Worm (Caenorhabditis elegans) whole organism, mixed stage, embryonic: ENCODE results near the gene F11G11.14.

Experiments
- M03D4.4 ChIP-seq: sonication (generic microtip); optimal IDR thresholded peaks from 2 replicates; lab custom pipeline; 2017; ENCODE audit warnings: mild to moderate bottlenecking, missing genetic modification characterization, missing compliant biosample characterization
- bed-3 ChIP-seq: fragments of 200-800 bp; sonication (Bioruptor generic); optimal IDR thresholded peaks from 3 replicates; lab custom pipeline; 2018; ENCODE audit warnings: mild to moderate bottlenecking, missing genetic modification characterization, moderate library complexity, missing compliant biosample characterization
- blmp-1 ChIP-seq: fragments of 150-350 bp; optimal IDR thresholded peaks from 2 replicates; lab custom pipeline; 2014; ENCODE audit warnings: missing biosample characterization, missing genetic modification characterization
- ceh-39 ChIP-seq: fragments of 150-350 bp; optimal IDR thresholded peaks from 2 replicates; lab custom pipeline; 2014; ENCODE audit warnings: missing biosample characterization, missing genetic modification characterization
- ceh-43 ChIP-seq: fragments of 200-800 bp; sonication (Bioruptor generic); optimal IDR thresholded peaks from 2 replicates; lab custom pipeline; 2018; ENCODE audit warnings: mild to moderate bottlenecking, missing genetic modification characterization, moderate library complexity, missing compliant biosample characterization
- ceh-83 ChIP-seq: fragments of 200-800 bp; sonication (Bioruptor generic); optimal IDR thresholded peaks from 2 replicates; lab custom pipeline; 2018; ENCODE audit warnings: mild to moderate bottlenecking, missing genetic modification characterization, missing compliant biosample characterization
- ces-1 ChIP-seq: fragments of 150-350 bp; optimal IDR thresholded peaks from 2 replicates; lab custom pipeline; 2014; ENCODE audit warnings: missing biosample characterization, missing genetic modification reagents, missing genetic modification characterization
- cnd-1 ChIP-seq: fragments of 200-800 bp; sonication (Bioruptor generic); optimal IDR thresholded peaks from 2 replicates; lab custom pipeline; 2018; ENCODE audit warnings: mild to moderate bottlenecking, missing genetic modification characterization, missing compliant biosample characterization
- drap-1 ChIP-seq: fragments of 200-800 bp; sonication (Bioruptor generic); optimal IDR thresholded peaks from 3 replicates; lab custom pipeline; 2018; ENCODE audit warnings: mild to moderate bottlenecking, missing genetic modification characterization, missing compliant biosample characterization
- elt-3 ChIP-seq: fragments of 150-350 bp; optimal IDR thresholded peaks from 2 replicates; lab custom pipeline; 2014; ENCODE audit warnings: missing biosample characterization, missing genetic modification characterization
- flh-1 ChIP-seq: fragments of 200-800 bp; sonication (Bioruptor generic); optimal IDR thresholded peaks from 2 replicates; lab custom pipeline; 2018; ENCODE audit warnings: mild to moderate bottlenecking, missing genetic modification characterization, moderate library complexity, missing compliant biosample characterization
- ham-2 ChIP-seq: fragments of 200-800 bp; sonication (Bioruptor generic); optimal IDR thresholded peaks from 2 replicates; lab custom pipeline; 2018; ENCODE audit warnings: mild to moderate bottlenecking, missing genetic modification characterization, missing compliant biosample characterization
- hlh-1 ChIP-seq: fragments of 150-350 bp; optimal IDR thresholded peaks from 2 replicates; lab custom pipeline; 2014; ENCODE audit warnings: missing biosample characterization, missing genetic modification reagents, missing genetic modification characterization
- lin-13 ChIP-seq: fragments of 150-350 bp; optimal IDR thresholded peaks from 2 replicates; lab custom pipeline; 2014; ENCODE audit warnings: missing biosample characterization, missing genetic modification characterization
- lsy-2 ChIP-seq: fragments of 150-350 bp; optimal IDR thresholded peaks from 2 replicates; lab custom pipeline; 2014; ENCODE audit warnings: missing biosample characterization, missing genetic modification characterization
- mab-5 ChIP-seq: fragments of 150-350 bp; optimal IDR thresholded peaks from 2 replicates; lab custom pipeline; 2014; ENCODE audit warnings: missing biosample characterization, missing genetic modification characterization
- mep-1 ChIP-seq: fragments of 150-350 bp; optimal IDR thresholded peaks from 2 replicates; lab custom pipeline; 2017; ENCODE audit warnings: missing biosample characterization, missing genetic modification reagents, missing genetic modification characterization, inconsistent platforms
- mls-2 ChIP-seq: sonication (generic microtip); optimal IDR thresholded peaks from 2 replicates; lab custom pipeline; 2016; ENCODE audit warnings: mild to moderate bottlenecking, missing genetic modification characterization, moderate library complexity, missing compliant biosample characterization
- nhr-12 ChIP-seq: fragments of 150-350 bp; optimal IDR thresholded peaks from 2 replicates; lab custom pipeline; 2014; ENCODE audit warnings: missing biosample characterization, missing genetic modification characterization
- nhr-2 ChIP-seq: fragments of 150-350 bp; optimal IDR thresholded peaks from 2 replicates; lab custom pipeline; 2014; ENCODE audit warnings: missing biosample characterization, missing genetic modification characterization
- nhr-237 ChIP-seq: fragments of 150-350 bp; optimal IDR thresholded peaks from 2 replicates; lab custom pipeline; 2014; ENCODE audit warnings: missing biosample characterization, missing genetic modification characterization
- nhr-28 ChIP-seq: fragments of 150-350 bp; optimal IDR thresholded peaks from 2 replicates; lab custom pipeline; 2014; ENCODE audit warnings: missing biosample characterization, missing genetic modification characterization
- nhr-76 ChIP-seq: sonication (generic microtip); optimal IDR thresholded peaks from 2 replicates; lab custom pipeline; 2017; ENCODE audit warnings: missing biosample characterization, missing genetic modification characterization
- pha-4 ChIP-seq: fragments of 150-350 bp; optimal IDR thresholded peaks from 2 replicates; lab custom pipeline; 2018; ENCODE audit warnings: missing biosample characterization, missing genetic modification reagents, missing genetic modification characterization
- sem-2 ChIP-seq: fragments of 200-800 bp; sonication (Bioruptor generic); optimal IDR thresholded peaks from 2 replicates; lab custom pipeline; 2018; ENCODE audit warnings: mild to moderate bottlenecking, missing genetic modification characterization, missing compliant biosample characterization
- snpc-4 ChIP-seq: fragments of 150-350 bp; optimal IDR thresholded peaks from 2 replicates; lab custom pipeline; 2014; ENCODE audit warnings: missing biosample characterization, missing genetic modification characterization
- sptf-1 ChIP-seq: sonication (generic microtip); optimal IDR thresholded peaks from 2 replicates; lab custom pipeline; 2017; ENCODE audit warnings: mild to moderate bottlenecking, missing genetic modification characterization, moderate library complexity, missing compliant biosample characterization
- tbx-8 ChIP-seq: fragments of 200-800 bp; sonication (Bioruptor generic); optimal IDR thresholded peaks from 2 replicates; lab custom pipeline; 2018; ENCODE audit warnings: mild to moderate bottlenecking, missing genetic modification characterization, moderate library complexity, missing compliant biosample characterization
- unc-120 ChIP-seq: sonication (generic microtip); optimal IDR thresholded peaks from 2 replicates; lab custom pipeline; 2017; ENCODE audit warnings: missing genetic modification characterization, missing compliant biosample characterization; ENCODE audit not compliant: poor library complexity, severe bottlenecking
- unc-62 ChIP-seq: fragments of 150-350 bp; optimal IDR thresholded peaks from 2 replicates; lab custom pipeline; 2014; ENCODE audit warnings: missing biosample characterization, missing genetic modification reagents, missing genetic modification characterization
- zip-8 ChIP-seq: fragments of 150-350 bp; optimal IDR thresholded peaks from 2 replicates; lab custom pipeline; 2014; ENCODE audit warnings: missing biosample characterization, missing genetic modification characterization
- ztf-11 ChIP-seq: fragments of 150-350 bp; optimal IDR thresholded peaks from 2 replicates; lab custom pipeline; 2014; ENCODE audit warnings: missing biosample characterization, missing genetic modification characterization

The F11G11.14 gene

DNA sequence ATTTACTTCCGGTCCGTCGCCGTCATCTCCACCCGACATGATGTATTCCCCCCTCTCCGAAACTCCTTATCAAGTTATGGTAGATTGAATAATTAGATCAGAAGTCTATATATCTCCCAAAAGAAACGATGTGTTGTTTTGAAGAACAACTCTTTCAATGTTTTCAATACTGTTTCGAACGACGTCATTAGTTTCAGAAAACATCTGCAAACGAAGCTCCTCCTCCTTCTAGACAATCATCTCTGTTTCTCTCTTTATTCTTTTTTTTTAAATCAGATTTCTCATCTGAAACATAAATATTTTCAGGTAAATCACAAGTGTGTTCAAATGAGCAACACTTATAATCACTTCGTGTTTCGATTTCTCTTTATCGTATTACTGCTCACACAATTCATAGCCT lies 13.6 kb upstream of the F11G11.14 start, which contains the start of gene T23B7.3:
T23B7.3 (plus strand) TSS at position 301 of the 400 bp plus-strand sequence.
- TF ChIP-seq elt-3 (tag; lab: Kevin White, UChicago) (no peak), mep-1 (tag; lab: Kevin White, UChicago) (no peak), nhr-2 (tag; lab: Kevin White, UChicago) (no peak), ces-1 (GFP tag; lab: Kevin White, UChicago) (peak; percentile 5), nhr-76 (no peak), ham-2 (GFP tag; lab: Kevin White, UChicago) (no peak)

DNA sequence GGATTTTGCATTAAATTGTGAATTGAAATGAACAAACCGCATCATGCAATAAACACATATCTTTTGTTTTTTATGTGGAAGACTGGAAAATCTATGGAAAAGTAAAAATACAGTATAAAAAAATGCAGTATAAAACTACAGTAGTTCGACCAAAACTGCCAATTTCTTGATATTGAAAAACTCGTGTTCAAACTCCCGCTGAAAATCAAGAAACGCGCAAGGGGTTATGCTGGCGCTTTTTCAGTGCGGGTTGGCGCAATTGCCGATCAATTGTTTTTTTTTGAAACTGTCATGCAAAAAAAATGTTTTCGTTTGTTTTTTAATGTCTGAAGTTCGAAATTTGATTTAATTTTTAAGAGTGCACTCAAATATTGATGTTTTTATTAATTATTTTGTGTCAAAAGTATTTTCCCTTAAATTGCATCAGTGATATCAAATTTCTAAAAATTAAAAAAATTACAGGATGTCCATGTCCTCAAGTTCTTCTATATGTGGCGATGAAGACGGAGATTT lies 11.8 kb upstream of the F11G11.14 start, which contains the start of gene dnj-9:
dnj-9 (plus strand) TSS at position 463 of the 513 bp plus-strand sequence.
- TF ChIP-seq unc-62 (GFP tag; lab: Kevin White, UChicago) (peak; percentile 31), ceh-43 (peak; percentile 59), drap-1 (GFP tag; lab: Kevin White, UChicago) (peak; percentile 13), blmp-1 (tag; lab: Kevin White, UChicago) (peak; percentile 15), elt-3 (tag; lab: Kevin White, UChicago) (peak; percentile 17), lsy-2 (tag; lab: Kevin White, UChicago) (peak; percentile 82), tbx-8 (GFP tag; lab: Kevin White, UChicago) (no peak), M03D4.4 (tag; lab: Kevin White, UChicago) (peak; percentile 79), ces-1 (GFP tag; lab: Kevin White, UChicago) (peak; percentile 59), nhr-12 (tag; lab: Kevin White, UChicago) (no peak), mls-2 (tag; lab: Kevin White, UChicago) (peak; percentile 58), nhr-237 (peak; percentile 87), flh-1 (GFP tag; lab: Kevin White, UChicago) (peak; percentile 34), ztf-11 (tag; lab: Kevin White, UChicago) (peak; percentile 9), cnd-1 (tag; lab: Kevin White, UChicago) (peak; percentile 62), sptf-1 (tag; lab: Kevin White, UChicago) (peak; percentile 87), unc-120 (tag; lab: Kevin White, UChicago) (no peak), nhr-28 (no peak), snpc-4 (tag; lab: Kevin White, UChicago) (no peak), nhr-2 (tag; lab: Kevin White, UChicago) (no peak), hlh-1 (tag; lab: Kevin White, UChicago) (peak; percentile 77), ceh-83 (GFP tag; lab: Kevin White, UChicago) (peak; percentile 59), ceh-39 (peak; percentile 60), lin-13 (tag; lab: Kevin White, UChicago) (peak; percentile 95), mab-5 (tag; lab: Kevin White, UChicago) (peak; percentile 58), bed-3 (GFP tag; lab: Kevin White, UChicago) (peak; percentile 34), mep-1 (tag; lab: Kevin White, UChicago) (peak; percentile 91), pha-4 (tag; lab: Kevin White, UChicago) (peak; percentile 70)

DNA sequence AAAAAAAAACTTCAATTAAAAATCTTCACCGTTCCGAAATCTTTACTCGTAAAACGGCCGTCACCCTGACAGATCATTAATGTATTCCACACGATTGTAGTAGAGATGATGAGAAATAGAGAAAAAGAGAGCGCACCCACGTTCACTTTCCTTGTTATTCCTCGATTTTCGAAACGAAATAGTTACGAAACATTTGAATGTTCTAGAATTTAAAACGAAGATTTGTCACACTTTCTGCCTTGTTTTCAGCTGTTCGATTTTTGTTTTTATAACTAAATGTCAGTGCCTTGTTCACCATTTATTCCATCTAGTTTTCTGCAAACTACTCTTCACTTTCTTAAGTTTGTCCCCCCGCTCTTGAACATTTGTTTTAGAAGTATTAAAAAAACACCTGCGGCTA lies 8.7 kb upstream of the F11G11.14 start:
- TF ChIP-seq elt-3 (tag; lab: Kevin White, UChicago) (no peak), blmp-1 (tag; lab: Kevin White, UChicago) (no peak), bed-3 (GFP tag; lab: Kevin White, UChicago) (no peak), zip-8 (tag; lab: Kevin White, UChicago) (no peak), nhr-2 (tag; lab: Kevin White, UChicago) (no peak), unc-120 (tag; lab: Kevin White, UChicago) (no peak), tbx-8 (GFP tag; lab: Kevin White, UChicago) (no peak), nhr-12 (tag; lab: Kevin White, UChicago) (no peak), mls-2 (tag; lab: Kevin White, UChicago) (no peak), ceh-39 (no peak), hlh-1 (tag; lab: Kevin White, UChicago) (no peak), mab-5 (tag; lab: Kevin White, UChicago) (no peak)

DNA sequence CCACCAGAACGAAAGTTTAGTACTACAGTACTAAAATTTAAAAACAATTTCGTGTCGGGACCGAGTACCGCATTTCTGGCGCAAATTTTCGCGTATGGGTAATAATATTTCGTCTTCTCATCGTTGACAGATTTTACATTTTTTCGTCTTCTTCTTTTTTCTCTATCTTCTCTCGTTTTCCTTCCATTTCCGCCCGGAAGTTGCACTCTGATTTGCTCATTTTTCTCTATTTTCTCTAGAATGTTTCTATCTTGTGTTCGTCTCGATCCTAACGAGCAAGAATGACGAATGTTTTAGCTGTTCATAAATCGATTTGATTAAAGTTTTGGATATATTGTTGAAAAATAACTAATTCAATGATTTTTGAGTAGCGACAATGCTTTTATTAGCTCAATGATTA lies 8.0 kb upstream of the F11G11.14 start:
- TF ChIP-seq sem-2 (GFP tag; lab: Kevin White, UChicago) (no peak), tbx-8 (GFP tag; lab: Kevin White, UChicago) (no peak), unc-120 (tag; lab: Kevin White, UChicago) (peak; percentile 5), zip-8 (tag; lab: Kevin White, UChicago) (no peak), nhr-76 (no peak), nhr-28 (no peak)
